Fruit fly (Drosophila melanogaster) whole organism: Measurements from ENCODE around the gene CG10013.

Experiments used
- CG8478 ChIP-seq: fragments of >200 bp; optimal IDR thresholded peaks from 2 replicates; lab custom pipeline; 2018; ENCODE audit warnings: inconsistent platforms
- Dll ChIP-seq: fragments of >200 bp; optimal IDR thresholded peaks from 2 replicates; lab custom pipeline; 2017
- EcR ChIP-seq, 2 experiments: fragments of >200 bp; optimal IDR thresholded peaks; 2 replicates each; lab custom pipeline; 2017; ENCODE audit warnings: missing biosample characterization in 2 of 2, missing genetic modification characterization in 2 of 2, missing genetic modification reagents in 2 of 2
- psq ChIP-seq: fragments of >200 bp; optimal IDR thresholded peaks from 2 replicates; lab custom pipeline; 2017

DNA sequence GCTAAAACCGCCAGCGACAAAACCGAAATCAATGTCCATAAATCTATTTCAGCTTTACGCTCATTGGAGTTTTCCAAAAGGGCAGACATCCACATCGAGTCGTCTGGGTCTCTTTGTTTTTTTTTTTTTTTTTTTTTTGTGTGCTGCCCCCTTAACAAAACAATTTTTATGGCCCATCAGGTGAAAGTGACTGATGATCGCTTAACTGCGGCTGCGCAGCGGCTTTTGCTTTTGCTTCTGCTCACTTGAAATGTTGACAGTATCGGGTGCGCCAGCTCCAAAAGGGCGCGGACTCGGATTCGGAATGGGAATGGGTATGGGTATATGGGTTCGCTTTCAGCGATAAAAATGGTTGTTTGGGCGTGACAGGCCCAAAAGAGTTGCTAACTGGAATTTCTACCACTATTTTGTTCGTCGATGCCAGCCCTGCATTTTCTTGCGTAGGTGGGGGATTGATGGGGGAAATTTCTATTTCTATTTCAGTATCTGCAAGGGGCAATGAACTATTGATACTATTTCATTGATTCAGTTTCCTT is 38.7 kb downstream of the CG10013 start:
- no peak for TF ChIP-seq psq (lab: Kevin White, UChicago)
- TF ChIP-seq CG8478 (lab: Kevin White, UChicago), result no peak
- no peak for TF ChIP-seq EcR (GFP tag; optimal IDR thresholded peaks at IDR 0.05; lab: Kevin White, UChicago)
- no peak for TF ChIP-seq Dll (lab: Kevin White, UChicago)
